Worm (Caenorhabditis elegans) whole organism, midembryonic: ENCODE data around the gene Y39E4A.1.

Experiments
- T22C8.4 ChIP-seq: fragments of 200-800 bp; sonication (Bioruptor generic); IDR thresholded peaks from 2 replicates; pipeline ENCODE4 v1.3.6; 2022; ENCODE audit warnings: missing genetic modification characterization, missing compliant biosample characterization
- flt-1 ChIP-seq: fragments of 200-800 bp; sonication (Bioruptor generic); IDR thresholded peaks from 2 replicates; pipeline ENCODE4 v1.3.6; 2022; ENCODE audit warnings: missing genetic modification characterization, missing compliant biosample characterization
- klf-2 ChIP-seq: fragments of 200-800 bp; sonication (Bioruptor generic); conservative IDR thresholded peaks from 2 replicates; pipeline ENCODE4 v1.3.6; 2022; ENCODE audit warnings: missing genetic modification reagents, missing genetic modification characterization, missing compliant biosample characterization
- ztf-29 ChIP-seq: fragments of 200-800 bp; sonication (Bioruptor generic); IDR thresholded peaks from 2 replicates; pipeline ENCODE4 v1.3.6; 2022; ENCODE audit warnings: missing genetic modification reagents, missing genetic modification characterization, missing compliant biosample characterization

DNA sequence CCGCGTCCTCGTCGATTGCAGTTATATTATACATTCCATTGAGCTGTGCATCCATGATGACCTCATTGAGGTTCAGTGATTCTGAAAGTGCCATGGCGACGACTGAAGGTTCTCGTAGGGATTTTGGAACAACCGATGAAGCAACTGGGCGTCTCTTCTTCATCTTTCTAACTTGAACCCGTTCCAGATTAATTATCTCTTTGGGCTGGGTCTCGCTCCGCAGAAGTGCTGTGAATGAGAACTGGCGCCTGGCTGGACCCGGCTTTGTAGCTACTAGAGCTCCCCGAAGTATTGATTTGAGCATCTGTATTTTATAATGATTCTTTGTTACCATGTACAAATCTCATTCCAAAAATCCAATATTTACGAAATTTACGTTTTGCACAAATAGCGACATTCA, 26.3 kb downstream of the Y39E4A.1 start, which contains the start of gene ZK1010.2:
- TF ChIP-seq ztf-29, result no peak
- TF ChIP-seq klf-2 (GFP tag; lab: Robert Waterston, UW), result no peak
- TF ChIP-seq T22C8.4 (GFP tag; lab: Robert Waterston, UW), result no peak
- TF ChIP-seq flt-1 (GFP tag; lab: Robert Waterston, UW), result no peak
